Worm (Caenorhabditis elegans) whole organism, late embryonic: Measurements from ENCODE around the gene sre-40.

ENCODE experiments used
- C08G9.2 ChIP-seq: sonication (generic microtip); optimal IDR thresholded peaks from 2 replicates; lab custom pipeline; 2016; ENCODE audit warnings: mild to moderate bottlenecking, missing genetic modification characterization, moderate library complexity, missing compliant biosample characterization
- F13H6.1 ChIP-seq: sonication (generic microtip); optimal IDR thresholded peaks from 2 replicates; lab custom pipeline; 2016; ENCODE audit warnings: missing genetic modification characterization, missing compliant biosample characterization
- K09A11.1 ChIP-seq: sonication (generic microtip); optimal IDR thresholded peaks from 2 replicates; lab custom pipeline; 2017; ENCODE audit warnings: antibody characterized with exemption, mild to moderate bottlenecking, missing genetic modification characterization, missing compliant biosample characterization; ENCODE audit not compliant: insufficient read depth
- Y22D7AL.16 ChIP-seq: sonication (generic microtip); optimal IDR thresholded peaks from 2 replicates; lab custom pipeline; 2016; ENCODE audit warnings: missing genetic modification characterization, missing compliant biosample characterization
- ahr-1 ChIP-seq: sonication (generic microtip); optimal IDR thresholded peaks from 2 replicates; lab custom pipeline; 2016; ENCODE audit warnings: missing genetic modification characterization, missing compliant biosample characterization
- ceh-19 ChIP-seq: fragments of 200-800 bp; sonication (Bioruptor generic); optimal IDR thresholded peaks from 2 replicates; lab custom pipeline; 2018; ENCODE audit warnings: mild to moderate bottlenecking, missing genetic modification characterization, missing compliant biosample characterization
- ceh-31 ChIP-seq: sonication (generic microtip); optimal IDR thresholded peaks from 2 replicates; lab custom pipeline; 2016; ENCODE audit warnings: missing genetic modification characterization, missing compliant biosample characterization
- ceh-45 ChIP-seq: fragments of 200-800 bp; sonication (Bioruptor generic); IDR thresholded peaks from 2 replicates; pipeline ENCODE4 v1.3.6; 2022; ENCODE audit warnings: missing genetic modification reagents, missing genetic modification characterization, missing compliant biosample characterization
- ceh-6 ChIP-seq: fragments of 200-800 bp; sonication (Bioruptor generic); optimal IDR thresholded peaks from 2 replicates; lab custom pipeline; 2018; ENCODE audit warnings: mild to moderate bottlenecking, missing genetic modification characterization, missing compliant biosample characterization
- che-1 ChIP-seq: sonication (generic microtip); optimal IDR thresholded peaks from 2 replicates; lab custom pipeline; 2016; ENCODE audit warnings: mild to moderate bottlenecking, missing genetic modification characterization, missing compliant biosample characterization
- dmd-4 ChIP-seq: sonication (generic microtip); optimal IDR thresholded peaks from 2 replicates; lab custom pipeline; 2016; ENCODE audit warnings: borderline replicate concordance, missing genetic modification characterization, missing compliant biosample characterization
- dve-1 ChIP-seq: sonication (generic microtip); optimal IDR thresholded peaks from 2 replicates; lab custom pipeline; 2017; ENCODE audit warnings: antibody characterized with exemption, mild to moderate bottlenecking, missing genetic modification characterization, missing compliant biosample characterization
- elt-2 ChIP-seq: sonication (generic microtip); optimal IDR thresholded peaks from 2 replicates; lab custom pipeline; 2016; ENCODE audit warnings: missing genetic modification reagents, missing genetic modification characterization, missing compliant biosample characterization
- elt-4 ChIP-seq: sonication (generic microtip); optimal IDR thresholded peaks from 2 replicates; lab custom pipeline; 2016; ENCODE audit warnings: missing genetic modification characterization, missing compliant biosample characterization
- ets-4 ChIP-seq: sonication (generic microtip); optimal IDR thresholded peaks from 2 replicates; lab custom pipeline; 2016; ENCODE audit warnings: missing genetic modification characterization, missing compliant biosample characterization
- fkh-10 ChIP-seq: fragments of 150-350 bp; optimal IDR thresholded peaks from 2 replicates; lab custom pipeline; 2014; ENCODE audit warnings: missing biosample characterization, missing genetic modification reagents, missing genetic modification characterization
- fkh-6 ChIP-seq: sonication (generic microtip); optimal IDR thresholded peaks from 2 replicates; lab custom pipeline; 2016; ENCODE audit warnings: missing genetic modification characterization, missing compliant biosample characterization
- gmeb-2 ChIP-seq: sonication (generic microtip); optimal IDR thresholded peaks from 2 replicates; lab custom pipeline; 2016; ENCODE audit warnings: missing genetic modification characterization, inconsistent platforms, missing compliant biosample characterization
- hlh-15 ChIP-seq: sonication (generic microtip); optimal IDR thresholded peaks from 2 replicates; lab custom pipeline; 2016; ENCODE audit warnings: missing genetic modification characterization, missing compliant biosample characterization
- hlh-30 ChIP-seq: sonication (generic microtip); optimal IDR thresholded peaks from 2 replicates; lab custom pipeline; 2017; ENCODE audit warnings: antibody characterized with exemption, missing genetic modification characterization, missing compliant biosample characterization; ENCODE audit not compliant: insufficient read depth
- lin-11 ChIP-seq: fragments of 200-800 bp; sonication (Bioruptor generic); optimal IDR thresholded peaks from 2 replicates; lab custom pipeline; 2018; ENCODE audit warnings: mild to moderate bottlenecking, missing genetic modification characterization, missing compliant biosample characterization
- madf-2 ChIP-seq: sonication (generic microtip); optimal IDR thresholded peaks from 2 replicates; lab custom pipeline; 2017; ENCODE audit warnings: missing genetic modification characterization, missing compliant biosample characterization
- nfya-1 ChIP-seq: sonication (generic microtip); optimal IDR thresholded peaks from 2 replicates; lab custom pipeline; 2017; ENCODE audit warnings: missing genetic modification characterization, mild to moderate bottlenecking, missing compliant biosample characterization, antibody characterized with exemption, moderate library complexity
- nhr-232 ChIP-seq: sonication (generic microtip); optimal IDR thresholded peaks from 2 replicates; lab custom pipeline; 2016; ENCODE audit warnings: missing genetic modification characterization, missing compliant biosample characterization
- odd-2 ChIP-seq: sonication (generic microtip); optimal IDR thresholded peaks from 2 replicates; lab custom pipeline; 2017; ENCODE audit warnings: antibody characterized with exemption, mild to moderate bottlenecking, missing genetic modification characterization, missing compliant biosample characterization
- pax-1 ChIP-seq: fragments of 150-350 bp; optimal IDR thresholded peaks from 2 replicates; lab custom pipeline; 2014; ENCODE audit warnings: missing biosample characterization, missing genetic modification characterization
- pha-2 ChIP-seq: sonication (generic microtip); optimal IDR thresholded peaks from 2 replicates; lab custom pipeline; 2017; ENCODE audit warnings: mild to moderate bottlenecking, missing genetic modification characterization, missing compliant biosample characterization
- pha-4 ChIP-seq: fragments of 150-350 bp; optimal IDR thresholded peaks from 2 replicates; lab custom pipeline; 2018; ENCODE audit warnings: missing biosample characterization, missing genetic modification reagents, missing genetic modification characterization
- pqm-1 ChIP-seq: sonication (generic microtip); optimal IDR thresholded peaks from 2 replicates; lab custom pipeline; 2016; ENCODE audit warnings: missing genetic modification characterization, missing compliant biosample characterization
- ref-2 ChIP-seq: sonication (generic microtip); optimal IDR thresholded peaks from 2 replicates; lab custom pipeline; 2016; ENCODE audit warnings: missing genetic modification characterization, missing compliant biosample characterization
- sox-2 ChIP-seq: fragments of 200-800 bp; sonication (Bioruptor generic); IDR thresholded peaks from 2 replicates; pipeline ENCODE4 v1.3.6; 2022; ENCODE audit warnings: missing genetic modification reagents, missing genetic modification characterization, missing compliant biosample characterization
- tbx-7 ChIP-seq: sonication (generic microtip); optimal IDR thresholded peaks from 2 replicates; lab custom pipeline; 2016; ENCODE audit warnings: missing genotype, missing genetic modification characterization, missing compliant biosample characterization
- ttx-3 ChIP-seq: sonication (generic microtip); optimal IDR thresholded peaks from 2 replicates; lab custom pipeline; 2016; ENCODE audit warnings: missing genetic modification reagents, missing genetic modification characterization, missing compliant biosample characterization
- unc-55 ChIP-seq: sonication (generic microtip); optimal IDR thresholded peaks from 2 replicates; lab custom pipeline; 2017; ENCODE audit warnings: missing biosample characterization, missing genetic modification reagents, missing genetic modification characterization

Gene sre-40

DNA sequence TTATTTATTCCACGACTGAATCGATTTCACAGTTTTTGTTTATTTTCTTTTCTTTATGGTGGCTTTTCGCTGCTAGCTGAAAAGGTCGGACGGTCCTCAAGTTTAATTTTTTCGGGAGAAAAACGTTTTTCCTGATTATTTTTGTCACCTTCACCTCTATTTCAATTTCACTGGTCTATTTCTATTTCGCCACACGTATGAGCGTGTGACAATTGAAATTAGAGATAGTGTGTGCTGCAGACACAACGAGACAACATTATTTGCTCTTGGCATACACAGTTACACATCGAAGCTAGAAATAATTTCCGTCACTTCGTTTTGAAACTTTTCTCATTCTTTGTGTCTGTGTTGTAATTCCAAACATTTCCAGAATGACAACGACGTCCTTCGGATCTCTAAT, 32.1 kb upstream of the sre-40 start, which contains the start of gene F41C3.8:
Gene F41C3.8 (plus strand): TSS at position 371 of the 400 bp plus-strand sequence.
- TF ChIP-seq madf-2 (tag; lab: Kevin White, UChicago): no peak

- TF ChIP-seq dmd-4 (no peak), fkh-10 (GFP tag; lab: Kevin White, UChicago) (no peak), ets-4 (tag; lab: Kevin White, UChicago) (no peak), tbx-7 (no peak)
Observed at ce11 chrII:4710813-4711212, 27.2 kb upstream of the sre-40 start.

DNA sequence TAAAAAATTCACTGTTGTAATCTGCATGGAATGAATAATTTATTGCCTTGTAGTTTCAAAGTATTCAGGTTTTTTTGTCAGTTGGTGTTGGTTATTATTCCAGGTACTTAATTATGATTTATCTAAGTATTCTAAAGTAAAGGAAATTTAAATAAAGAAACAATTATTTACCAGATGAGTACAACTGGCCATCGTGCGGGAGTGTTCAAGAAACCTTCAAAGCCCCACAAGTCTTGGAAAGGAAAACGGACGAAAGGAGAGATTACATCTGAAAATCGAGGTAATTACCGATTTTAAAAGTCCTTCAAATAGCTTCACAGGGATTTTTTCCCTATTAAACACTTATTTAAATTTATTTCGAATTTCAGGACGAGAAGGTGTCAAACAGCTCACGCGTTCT, 26.5 kb upstream of the sre-40 start, which contains the start of gene tag-151:
Gene tag-151 (plus strand): TSS at position 158 of the 400 bp plus-strand sequence.
- TF ChIP-seq elt-2 (tag; lab: Kevin White, UChicago): no peak
- TF ChIP-seq ceh-45 (GFP tag; lab: Robert Waterston, UW): no peak
- TF ChIP-seq hlh-15 (tag; lab: Kevin White, UChicago): no peak
- TF ChIP-seq ceh-19 (GFP tag; lab: Kevin White, UChicago): no peak
- TF ChIP-seq hlh-30 (tag; lab: Kevin White, UChicago): no peak
- no peak for TF ChIP-seq sox-2
- TF ChIP-seq C08G9.2 (tag; lab: Kevin White, UChicago): no peak
- TF ChIP-seq elt-4 (tag; lab: Kevin White, UChicago): no peak
- no peak for TF ChIP-seq ceh-31 (tag; lab: Kevin White, UChicago)
- TF ChIP-seq pax-1 (tag; lab: Kevin White, UChicago): no peak
- TF ChIP-seq K09A11.1 (tag; lab: Kevin White, UChicago): no peak
- no peak for TF ChIP-seq che-1 (tag; lab: Kevin White, UChicago)
- no peak for TF ChIP-seq Y22D7AL.16
- TF ChIP-seq ahr-1: no peak
- TF ChIP-seq nfya-1: no peak

DNA sequence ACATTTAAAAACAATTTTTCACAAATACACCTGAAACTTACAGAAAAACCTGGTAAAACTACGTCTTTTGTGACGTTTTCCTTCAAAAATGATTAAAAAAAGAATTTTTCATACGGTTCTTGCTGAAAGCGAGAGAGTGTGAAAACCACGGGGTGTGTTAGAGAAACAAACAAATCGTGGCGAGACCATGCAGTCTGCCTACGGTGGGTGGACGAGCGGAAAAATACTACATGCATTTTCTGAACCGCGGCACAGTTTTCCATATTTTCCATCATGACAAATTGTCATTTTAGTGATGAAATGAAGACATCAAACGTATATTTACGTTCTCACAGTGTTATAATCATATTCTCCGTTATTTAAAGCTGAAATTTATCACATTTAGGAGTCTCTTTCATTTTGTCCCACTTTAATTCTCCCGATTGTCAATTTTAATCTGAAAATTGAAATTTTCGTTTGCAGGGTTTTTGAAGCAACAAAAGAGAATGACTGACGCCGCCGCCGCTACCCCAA, 22.8 kb upstream of the sre-40 start, which contains the start of the genes F10G7.9 and tsn-1:
Gene F10G7.9 (minus strand): TSS at position 127 of the 513 bp plus-strand sequence.
Gene tsn-1 (plus strand): TSS at position 463 of the 513 bp plus-strand sequence.
- TF ChIP-seq dmd-4: no peak
- TF ChIP-seq nfya-1: peak; percentile 56
- no peak for TF ChIP-seq ahr-1
- TF ChIP-seq elt-4 (tag; lab: Kevin White, UChicago): no peak
- TF ChIP-seq dve-1 (tag; lab: Kevin White, UChicago): no peak
- TF ChIP-seq Y22D7AL.16: no peak
- TF ChIP-seq gmeb-2 (tag; lab: Kevin White, UChicago): no peak
- no peak for TF ChIP-seq ceh-45 (GFP tag; lab: Robert Waterston, UW)
- no peak for TF ChIP-seq ets-4 (tag; lab: Kevin White, UChicago)
- TF ChIP-seq odd-2 (tag; lab: Kevin White, UChicago): no peak
- no peak for TF ChIP-seq pha-2 (tag; lab: Kevin White, UChicago)
- no peak for TF ChIP-seq fkh-6 (tag; lab: Kevin White, UChicago)
- no peak for TF ChIP-seq pax-1 (tag; lab: Kevin White, UChicago)
- TF ChIP-seq hlh-30 (tag; lab: Kevin White, UChicago): peak; percentile 41

DNA sequence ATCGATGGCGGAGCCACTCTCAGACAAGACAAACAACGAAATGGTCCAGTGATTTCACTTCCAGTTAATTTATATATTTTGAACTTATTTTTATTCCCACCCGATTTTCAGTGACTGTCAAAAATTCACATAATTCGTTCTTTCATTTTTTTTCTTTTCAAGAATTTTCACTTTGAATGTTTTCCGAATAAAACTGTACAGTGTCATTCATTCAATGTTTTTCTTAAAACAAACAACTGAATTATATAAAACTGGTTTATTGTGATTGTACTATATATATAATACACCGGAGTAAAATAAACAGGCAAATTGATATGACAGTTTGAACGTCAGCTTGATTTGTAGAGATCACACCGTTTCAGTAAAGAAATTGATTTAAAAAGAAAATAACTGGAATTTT, 19.4 kb upstream of the sre-40 start:
- TF ChIP-seq ceh-31 (tag; lab: Kevin White, UChicago) (no peak), tbx-7 (no peak), ceh-6 (GFP tag; lab: Kevin White, UChicago) (no peak), pha-4 (tag; lab: Kevin White, UChicago) (no peak), pqm-1 (tag; lab: Kevin White, UChicago) (no peak), C08G9.2 (tag; lab: Kevin White, UChicago) (no peak), lin-11 (tag; lab: Kevin White, UChicago) (no peak), nhr-232 (tag; lab: Kevin White, UChicago) (no peak), F13H6.1 (tag; lab: Kevin White, UChicago) (no peak), ttx-3 (no peak), unc-55 (no peak), ref-2 (no peak)
